Worm (Caenorhabditis elegans) whole organism, L1 larva: ENCODE data around the gene Y49F6B.8.
"Not testable (repeated sequence)": the region's sequence is repeated elsewhere in the genome, so short reads cannot be mapped to it uniquely, and the experiment has no call there.

ENCODE experiments used
- F16B12.6 ChIP-seq: fragments of 150-350 bp; optimal IDR thresholded peaks from 2 replicates; lab custom pipeline; 2014; ENCODE audit warnings: missing biosample characterization, missing genetic modification characterization
- Y116A8C.19 ChIP-seq: sonication (generic microtip); optimal IDR thresholded peaks from 2 replicates; lab custom pipeline; 2016; ENCODE audit warnings: missing compliant biosample characterization, missing genetic modification characterization, borderline replicate concordance
- aly-2 ChIP-seq: fragments of 150-350 bp; optimal IDR thresholded peaks from 2 replicates; lab custom pipeline; 2014; ENCODE audit warnings: missing biosample characterization, missing genetic modification characterization
- ceh-8 ChIP-seq: fragments of 200-800 bp; sonication (Bioruptor generic); optimal IDR thresholded peaks from 2 replicates; lab custom pipeline; 2018; ENCODE audit warnings: mild to moderate bottlenecking, missing genetic modification characterization, moderate library complexity, missing compliant biosample characterization
- ceh-82 ChIP-seq, 3 experiments: fragments of 150-350 bp in 1 of 3; sonication (generic microtip) in 2 of 3; optimal IDR thresholded peaks; 2 replicates each; lab custom pipeline; 2014 to 2017; ENCODE audit warnings: missing biosample characterization in 3 of 3, missing genetic modification characterization in 3 of 3
- dpl-1 ChIP-seq, 3 experiments: fragments of 150-350 bp in 2 of 3; sonication (generic microtip) in 1 of 3; optimal IDR thresholded peaks; 2 replicates each; lab custom pipeline; 2014 to 2017; ENCODE audit warnings: missing biosample characterization in 3 of 3, missing genetic modification characterization in 3 of 3, missing genetic modification reagents in 3 of 3
- efl-1 ChIP-seq, 4 experiments: fragments of 150-350 bp; optimal IDR thresholded peaks in 3 of 4; peaks in 1 of 4; 1 replicate in 1 of 4; 2 replicates in 3 of 4; lab custom pipeline; 2014; ENCODE audit warnings: missing biosample characterization in 2 of 4, missing genetic modification characterization in 2 of 4, missing genetic modification reagents in 2 of 4
- efl-3 ChIP-seq: fragments of 200-800 bp; sonication (Bioruptor generic); optimal IDR thresholded peaks from 2 replicates; lab custom pipeline; 2018; ENCODE audit warnings: mild to moderate bottlenecking, missing genetic modification characterization, missing compliant biosample characterization
- egl-13 ChIP-seq: sonication (generic microtip); optimal IDR thresholded peaks from 2 replicates; lab custom pipeline; 2016; ENCODE audit warnings: missing genotype, missing genetic modification reagents, missing genetic modification characterization, missing compliant biosample characterization
- egl-27 ChIP-seq, 2 experiments: fragments of 150-350 bp in 1 of 2; sonication (generic microtip); optimal IDR thresholded peaks; 3 replicates each; lab custom pipeline; 2017 to 2018; ENCODE audit warnings: missing biosample characterization in 2 of 2, missing genetic modification characterization in 2 of 2, missing genetic modification reagents in 2 of 2
- fkh-10 ChIP-seq: sonication (generic microtip); optimal IDR thresholded peaks from 2 replicates; lab custom pipeline; 2017; ENCODE audit warnings: missing biosample characterization, missing genetic modification reagents, missing genetic modification characterization
- fkh-4 ChIP-seq: sonication (generic microtip); optimal IDR thresholded peaks from 2 replicates; lab custom pipeline; 2016; ENCODE audit warnings: missing compliant biosample characterization, missing genetic modification characterization, borderline replicate concordance
- fkh-8 ChIP-seq: sonication (generic microtip); optimal IDR thresholded peaks from 2 replicates; lab custom pipeline; 2016; ENCODE audit warnings: mild to moderate bottlenecking, missing genetic modification characterization, missing compliant biosample characterization
- fos-1 ChIP-seq: fragments of 150-350 bp; optimal IDR thresholded peaks from 2 replicates; lab custom pipeline; 2014; ENCODE audit warnings: missing biosample characterization, missing genetic modification characterization
- irx-1 ChIP-seq: sonication (generic microtip); optimal IDR thresholded peaks from 2 replicates; lab custom pipeline; 2016; ENCODE audit warnings: missing genetic modification characterization, missing compliant biosample characterization
- lin-14 ChIP-seq: fragments of 200-800 bp; sonication (Bioruptor generic); optimal IDR thresholded peaks from 2 replicates; lab custom pipeline; 2018; ENCODE audit warnings: mild to moderate bottlenecking, missing genetic modification characterization, moderate library complexity, missing compliant biosample characterization
- lin-15B ChIP-seq: fragments of 150-350 bp; sonication (generic microtip); optimal IDR thresholded peaks from 3 replicates; lab custom pipeline; 2014; ENCODE audit warnings: missing biosample characterization, missing genetic modification characterization
- lin-35 ChIP-seq, 2 experiments: fragments of 150-350 bp; optimal IDR thresholded peaks; 2 replicates each; lab custom pipeline; 2014; ENCODE audit warnings: missing biosample characterization in 2 of 2, missing genetic modification characterization in 2 of 2, missing genetic modification reagents in 2 of 2
- lin-39 ChIP-seq: fragments of 150-350 bp; optimal IDR thresholded peaks from 2 replicates; lab custom pipeline; 2014; ENCODE audit warnings: missing biosample characterization, missing genetic modification reagents, missing genetic modification characterization
- mef-2 ChIP-seq: fragments of 150-350 bp; optimal IDR thresholded peaks from 2 replicates; lab custom pipeline; 2014; ENCODE audit warnings: missing biosample characterization, missing genetic modification characterization
- mep-1 ChIP-seq: fragments of 150-350 bp; optimal IDR thresholded peaks from 2 replicates; lab custom pipeline; 2014; ENCODE audit warnings: missing biosample characterization, missing genetic modification characterization
- nhr-20 ChIP-seq: sonication (generic microtip); optimal IDR thresholded peaks from 2 replicates; lab custom pipeline; 2016; ENCODE audit warnings: mild to moderate bottlenecking, missing genetic modification characterization, missing compliant biosample characterization
- nhr-237 ChIP-seq: fragments of 150-350 bp; optimal IDR thresholded peaks from 2 replicates; lab custom pipeline; 2014; ENCODE audit warnings: missing biosample characterization, missing genetic modification characterization
- nhr-28 ChIP-seq: fragments of 150-350 bp; optimal IDR thresholded peaks from 2 replicates; lab custom pipeline; 2014; ENCODE audit warnings: missing biosample characterization, missing genetic modification characterization
- nhr-47 ChIP-seq: sonication (generic microtip); optimal IDR thresholded peaks from 2 replicates; lab custom pipeline; 2016; ENCODE audit warnings: mild to moderate bottlenecking, missing genetic modification characterization, moderate library complexity, missing compliant biosample characterization
- nhr-71 ChIP-seq: sonication (generic microtip); optimal IDR thresholded peaks from 2 replicates; lab custom pipeline; 2016; ENCODE audit warnings: mild to moderate bottlenecking, missing genetic modification characterization, moderate library complexity, missing compliant biosample characterization
- nhr-84 ChIP-seq: sonication (generic microtip); optimal IDR thresholded peaks from 2 replicates; lab custom pipeline; 2017; ENCODE audit warnings: missing biosample characterization, missing genetic modification characterization
- pax-3 ChIP-seq: fragments of 200-800 bp; sonication (Bioruptor generic); optimal IDR thresholded peaks from 2 replicates; lab custom pipeline; 2018; ENCODE audit warnings: mild to moderate bottlenecking, missing genetic modification characterization, moderate library complexity, missing compliant biosample characterization
- rnt-1 ChIP-seq: sonication (generic microtip); optimal IDR thresholded peaks from 2 replicates; lab custom pipeline; 2016; ENCODE audit warnings: mild to moderate bottlenecking, missing genetic modification characterization, moderate library complexity, missing compliant biosample characterization
- skn-1 ChIP-seq: fragments of 150-350 bp; optimal IDR thresholded peaks from 2 replicates; lab custom pipeline; 2014; ENCODE audit warnings: missing biosample characterization, missing genetic modification characterization
- snu-23 ChIP-seq: sonication (generic microtip); optimal IDR thresholded peaks from 2 replicates; lab custom pipeline; 2016; ENCODE audit warnings: missing genetic modification characterization, missing compliant biosample characterization
- sptf-1 ChIP-seq: fragments of 150-350 bp; optimal IDR thresholded peaks from 2 replicates; lab custom pipeline; 2014; ENCODE audit warnings: missing biosample characterization, missing genetic modification characterization
- sup-37 ChIP-seq: fragments of 200-800 bp; sonication (Bioruptor generic); optimal IDR thresholded peaks from 2 replicates; lab custom pipeline; 2018; ENCODE audit warnings: mild to moderate bottlenecking, missing genetic modification characterization, missing compliant biosample characterization
- tbx-2 ChIP-seq: sonication (generic microtip); optimal IDR thresholded peaks from 2 replicates; lab custom pipeline; 2016; ENCODE audit warnings: missing genetic modification characterization, missing compliant biosample characterization
- unc-130 ChIP-seq: fragments of 150-350 bp; optimal IDR thresholded peaks from 2 replicates; lab custom pipeline; 2017; ENCODE audit warnings: missing biosample characterization, missing genetic modification characterization, inconsistent platforms
- unc-62 ChIP-seq: fragments of 150-350 bp; optimal IDR thresholded peaks from 2 replicates; lab custom pipeline; 2014; ENCODE audit warnings: missing biosample characterization, missing genetic modification reagents, missing genetic modification characterization
- unc-98 ChIP-seq: fragments of 200-800 bp; sonication (Bioruptor generic); IDR thresholded peaks from 2 replicates; pipeline ENCODE4 v1.3.6; 2022; ENCODE audit warnings: missing genetic modification characterization, missing compliant biosample characterization
- vab-15 ChIP-seq: sonication (generic microtip); optimal IDR thresholded peaks from 2 replicates; lab custom pipeline; 2017; ENCODE audit warnings: missing genotype, mild to moderate bottlenecking, missing genetic modification characterization, missing compliant biosample characterization
- zag-1 ChIP-seq: fragments of 150-350 bp; optimal IDR thresholded peaks from 2 replicates; lab custom pipeline; 2014; ENCODE audit warnings: missing biosample characterization, missing genetic modification characterization

The Y49F6B.8 gene

ce11 chrII:3458209-3458608 is 23.3 kb downstream of the Y49F6B.8 start, which contains the start of the genes C16C8.26 and C16C8.19 (continued):
- TF ChIP-seq nhr-28 (no peak), mef-2 (tag; lab: Kevin White, UChicago) (no peak)
- TF ChIP-seq, all 84 proteins: peak for 0

ce11 chrII:3453521-3453920 is 28.0 kb downstream of the Y49F6B.8 start, which contains the start of gene C16C8.11:
C16C8.11 (plus strand) TSS chrII:3453708.
- TF ChIP-seq lin-39, result no peak
- no peak for TF ChIP-seq fkh-8
- TF ChIP-seq pax-3 (tag; lab: Kevin White, UChicago), result no peak
- TF ChIP-seq ceh-8 (GFP tag; lab: Kevin White, UChicago), result no peak
- TF ChIP-seq dpl-1 (GFP tag; optimal IDR thresholded peaks at IDR 0.05; lab: Kevin White, UChicago), result no peak
- TF ChIP-seq tbx-2 (tag; lab: Kevin White, UChicago), result no peak
- no peak for TF ChIP-seq vab-15 (tag; lab: Kevin White, UChicago)
- TF ChIP-seq egl-13 (tag; lab: Kevin White, UChicago), result no peak
- no peak for TF ChIP-seq unc-130 (tag; lab: Kevin White, UChicago)
- no peak for TF ChIP-seq mef-2 (tag; lab: Kevin White, UChicago)
- no peak for TF ChIP-seq irx-1
- no peak for TF ChIP-seq F16B12.6 (tag; lab: Kevin White, UChicago)
- no peak for TF ChIP-seq fkh-10 (GFP tag; lab: Kevin White, UChicago)
- no peak for TF ChIP-seq lin-14 (GFP tag; lab: Kevin White, UChicago)
- TF ChIP-seq, all 84 proteins: peak for 0

- TF ChIP-seq mef-2 (tag; lab: Kevin White, UChicago) (no peak), nhr-237 (tag; lab: Kevin White, UChicago) (no peak), lin-15B (no peak), egl-27 (tag; optimal IDR thresholded peaks at IDR 0.05; lab: Kevin White, UChicago) (no peak), skn-1 (tag; lab: Kevin White, UChicago) (no peak), efl-3 (GFP tag; lab: Kevin White, UChicago) (no peak), zag-1 (tag; lab: Kevin White, UChicago) (no peak), lin-35 (GFP tag; optimal IDR thresholded peaks at IDR 0.05; lab: Kevin White, UChicago) (no peak), sup-37 (GFP tag; lab: Kevin White, UChicago) (no peak), nhr-47 (tag; lab: Kevin White, UChicago) (no peak), rnt-1 (tag; lab: Kevin White, UChicago) (no peak), nhr-84 (tag; lab: Kevin White, UChicago) (no peak), efl-1 (optimal IDR thresholded peaks at IDR 0.05; lab: Kevin White, UChicago) (no peak), efl-1 (GFP tag; optimal IDR thresholded peaks at IDR 0.05 in 1 of 2; lab: Kevin White, UChicago) (no peak), snu-23 (GFP tag; lab: Kevin White, UChicago) (no peak)
Observed at ce11 chrII:3452421-3452820, 29.1 kb downstream of the Y49F6B.8 start, which contains the start of gene C16C8.12. C16C8.12 (plus strand) TSS chrII:3452721.

- not testable (repeated sequence) for TF ChIP-seq sptf-1 (tag; lab: Kevin White, UChicago); sup-37 (GFP tag; lab: Kevin White, UChicago); nhr-20 (tag; lab: Kevin White, UChicago)
Observed at ce11 chrII:3449514-3449913, 32.0 kb downstream of the Y49F6B.8 start, which contains the start of gene C16C8.14. C16C8.14 (plus strand) TSS chrII:3449814.

- TF ChIP-seq vab-15 (tag; lab: Kevin White, UChicago) (no peak), fos-1 (tag; lab: Kevin White, UChicago) (no peak), ceh-82 (tag; optimal IDR thresholded peaks at IDR 0.05; lab: Kevin White, UChicago) (no peak), tbx-2 (tag; lab: Kevin White, UChicago) (no peak), Y116A8C.19 (tag; lab: Kevin White, UChicago) (no peak), unc-62 (GFP tag; lab: Kevin White, UChicago) (no peak), nhr-237 (tag; lab: Kevin White, UChicago) (no peak), nhr-71 (no peak), mep-1 (tag; lab: Kevin White, UChicago) (no peak), aly-2 (tag; lab: Kevin White, UChicago) (no peak), fkh-4 (no peak), unc-98 (GFP tag; lab: Robert Waterston, UW) (no peak)
Observed at ce11 chrII:3448776-3449280, 32.7 kb downstream of the Y49F6B.8 start, which contains the start of gene C16C8.25. C16C8.25 (plus strand) TSS chrII:3449230.
